Fruit fly (Drosophila melanogaster) whole organism, prepupa: ENCODE data around the gene CG13239.

Experiments used
- Hr39 ChIP-seq: fragments of 200-800 bp; sonication (Bioruptor generic); optimal IDR thresholded peaks from 2 replicates; lab custom pipeline; 2016; ENCODE audit warnings: missing biosample characterization, missing genetic modification characterization
- acj6 ChIP-seq: fragments of 200-800 bp; sonication (Bioruptor generic); optimal IDR thresholded peaks from 3 replicates; lab custom pipeline; 2016; ENCODE audit warnings: missing biosample characterization, missing genetic modification characterization
- pdm3 ChIP-seq: fragments of 200-800 bp; sonication (Bioruptor generic); optimal IDR thresholded peaks from 3 replicates; lab custom pipeline; 2016; ENCODE audit warnings: missing biosample characterization, missing genetic modification characterization
- topi ChIP-seq: fragments of 200-800 bp; sonication (Bioruptor generic); optimal IDR thresholded peaks from 3 replicates; lab custom pipeline; 2016; ENCODE audit warnings: missing biosample characterization, missing genetic modification characterization

DNA sequence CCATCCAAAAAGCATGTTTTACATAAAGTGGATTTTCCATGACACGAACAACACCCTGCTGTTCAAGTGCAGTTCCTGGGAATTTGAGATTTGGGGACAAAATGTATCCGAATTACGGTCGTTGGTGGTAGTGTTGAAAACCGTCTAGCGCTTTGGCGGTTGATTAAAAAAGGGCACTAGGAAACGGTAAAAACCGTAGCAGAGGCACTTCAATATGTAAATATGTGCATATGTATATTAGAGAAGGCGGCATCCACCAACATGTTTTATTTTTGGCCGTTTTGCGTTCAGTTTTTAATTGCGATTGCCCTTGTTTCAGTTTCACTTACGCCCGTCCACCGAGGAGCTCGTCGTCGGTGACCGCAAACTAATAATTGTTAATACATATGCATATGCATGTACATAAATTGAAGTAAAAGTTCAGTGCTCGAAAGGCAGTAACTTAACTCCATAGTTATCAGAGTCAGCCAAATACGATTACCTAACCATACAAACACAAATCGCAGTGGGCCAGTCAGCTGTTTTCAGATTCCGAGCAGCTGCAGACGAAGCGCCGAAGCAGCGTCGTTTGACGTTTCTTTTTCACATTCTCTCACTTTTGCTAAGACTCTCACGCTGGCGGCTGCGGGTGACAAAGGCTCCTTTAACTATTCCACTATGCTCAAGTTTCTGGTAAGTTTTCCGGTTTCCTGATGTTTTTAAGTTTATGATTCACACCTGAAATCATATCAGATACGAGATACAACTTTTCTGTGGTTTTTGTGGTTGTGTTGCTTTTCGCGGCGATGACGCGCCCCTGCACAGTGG lies 3.9 kb downstream of the CG13239 start, which contains the start of gene CG33170:
- TF ChIP-seq pdm3 (GFP tag; lab: Kevin White, UChicago) (no peak), acj6 (GFP tag; lab: Kevin White, UChicago) (no peak), Hr39 (GFP tag; lab: Kevin White, UChicago) (no peak), topi (GFP tag; lab: Kevin White, UChicago) (peak; percentile 8)
